Worm (Caenorhabditis elegans) whole organism, midembryonic: Measurements from ENCODE around the gene ndub-2.

Source experiments
- cog-1 ChIP-seq: sonication (generic microtip); optimal IDR thresholded peaks from 2 replicates; lab custom pipeline; 2016; ENCODE audit warnings: missing genetic modification characterization, missing compliant biosample characterization
- med-1 ChIP-seq: sonication (generic microtip); optimal IDR thresholded peaks from 2 replicates; lab custom pipeline; 2017; ENCODE audit warnings: missing genetic modification characterization, mild to moderate bottlenecking, missing compliant biosample characterization, antibody characterized with exemption, missing genetic modification reagents; ENCODE audit not compliant: insufficient read depth
- ztf-23 ChIP-seq: fragments of 200-800 bp; sonication (Bioruptor generic); IDR thresholded peaks from 2 replicates; pipeline ENCODE4 v1.3.6; 2022; ENCODE audit warnings: missing genetic modification reagents, missing genetic modification characterization, missing compliant biosample characterization

- TF ChIP-seq cog-1 (tag; lab: Kevin White, UChicago) = no peak
- no peak for TF ChIP-seq ztf-23 (GFP tag; lab: Robert Waterston, UW)
- no peak for TF ChIP-seq med-1 (GFP tag; lab: Kevin White, UChicago)
Observed at ce11 chrII:9001743-9002222, 5.6 kb downstream of the ndub-2 start, which contains the start of gene F44G4.6.
